Fruit fly (Drosophila melanogaster) whole organism, prepupa: ENCODE measurements around the gene twit.

Source experiments
- CG10631 ChIP-seq: fragments of 200-800 bp; sonication (Bioruptor generic); optimal IDR thresholded peaks from 2 replicates; lab custom pipeline; 2016; ENCODE audit warnings: missing biosample characterization, missing genetic modification characterization
- CG11294 ChIP-seq: fragments of 200-800 bp; sonication (Bioruptor generic); IDR thresholded peaks from 2 replicates; pipeline ENCODE4 v1.3.6; 2022; ENCODE audit warnings: missing biosample characterization, missing genetic modification characterization
- CG11762 ChIP-seq: fragments of 200-800 bp; sonication (Bioruptor generic); optimal IDR thresholded peaks from 3 replicates; lab custom pipeline; 2016; ENCODE audit warnings: missing biosample characterization, missing genetic modification characterization; ENCODE audit not compliant: insufficient read depth
- CG11902 ChIP-seq: fragments of 200-800 bp; sonication (Bioruptor generic); optimal IDR thresholded peaks from 3 replicates; lab custom pipeline; 2016; ENCODE audit warnings: missing biosample characterization, missing genetic modification characterization
- CG1621 ChIP-seq: fragments of 200-800 bp; sonication (Bioruptor generic); optimal IDR thresholded peaks from 3 replicates; lab custom pipeline; 2018; ENCODE audit warnings: missing biosample characterization, mild to moderate bottlenecking, missing genetic modification characterization
- CG16779 ChIP-seq: fragments of 200-800 bp; sonication (Bioruptor generic); optimal IDR thresholded peaks from 3 replicates; lab custom pipeline; 2017; ENCODE audit warnings: missing biosample characterization, mild to moderate bottlenecking, missing genetic modification characterization
- CG31627 ChIP-seq: fragments of 200-800 bp; sonication (Bioruptor generic); optimal IDR thresholded peaks from 3 replicates; lab custom pipeline; 2016; ENCODE audit warnings: missing biosample characterization, missing genetic modification characterization
- CG32006 ChIP-seq: fragments of 200-800 bp; sonication (Bioruptor generic); optimal IDR thresholded peaks from 3 replicates; lab custom pipeline; 2017; ENCODE audit warnings: missing biosample characterization, mild to moderate bottlenecking, missing genetic modification characterization
- CG34406 ChIP-seq: fragments of 200-800 bp; sonication (Bioruptor generic); optimal IDR thresholded peaks from 3 replicates; lab custom pipeline; 2016; ENCODE audit warnings: missing biosample characterization, missing genetic modification characterization
- CG4318 ChIP-seq: fragments of 200-800 bp; sonication (Bioruptor generic); optimal IDR thresholded peaks from 3 replicates; lab custom pipeline; 2017; ENCODE audit warnings: missing biosample characterization, mild to moderate bottlenecking, missing genetic modification characterization
- CG6808 ChIP-seq: fragments of 200-800 bp; sonication (Bioruptor generic); optimal IDR thresholded peaks from 3 replicates; lab custom pipeline; 2017; ENCODE audit warnings: missing biosample characterization, missing genetic modification characterization, mild to moderate bottlenecking, moderate library complexity, missing genetic modification reagents
- CG6854 ChIP-seq: fragments of 200-800 bp; sonication (Bioruptor generic); optimal IDR thresholded peaks from 2 replicates; lab custom pipeline; 2017; ENCODE audit warnings: missing biosample characterization, mild to moderate bottlenecking, missing genetic modification characterization
- CG7368 ChIP-seq: fragments of 200-800 bp; sonication (Bioruptor generic); optimal IDR thresholded peaks from 3 replicates; lab custom pipeline; 2016; ENCODE audit warnings: missing biosample characterization, missing genetic modification characterization
- CG8119 ChIP-seq: fragments of 200-800 bp; sonication (Bioruptor generic); IDR thresholded peaks from 3 replicates; pipeline ENCODE4 v1.3.6; 2022; ENCODE audit warnings: missing biosample characterization, missing genetic modification characterization
- CG8319 ChIP-seq: fragments of 200-800 bp; sonication (Bioruptor generic); optimal IDR thresholded peaks from 3 replicates; lab custom pipeline; 2016; ENCODE audit warnings: missing biosample characterization, missing genetic modification characterization
- CG9139 ChIP-seq: fragments of 200-800 bp; sonication (Bioruptor generic); optimal IDR thresholded peaks from 3 replicates; lab custom pipeline; 2017; ENCODE audit warnings: missing biosample characterization, mild to moderate bottlenecking, missing genetic modification characterization
- Eip75B ChIP-seq: fragments of 200-800 bp; sonication (Bioruptor generic); optimal IDR thresholded peaks from 3 replicates; lab custom pipeline; 2016; ENCODE audit warnings: missing biosample characterization, missing genetic modification characterization
- Eip78C ChIP-seq: fragments of 200-800 bp; sonication (Bioruptor generic); peaks from one replicate; lab custom pipeline; 2016; ENCODE audit warnings: missing biosample characterization, missing genetic modification characterization
- Eip93F ChIP-seq: fragments of 200-800 bp; sonication (Bioruptor generic); optimal IDR thresholded peaks from 2 replicates; lab custom pipeline; 2016; ENCODE audit warnings: missing biosample characterization, mild to moderate bottlenecking, missing genetic modification characterization
- Ets21C ChIP-seq: fragments of 200-800 bp; sonication (Bioruptor generic); optimal IDR thresholded peaks from 3 replicates; lab custom pipeline; 2016; ENCODE audit warnings: missing biosample characterization, missing genetic modification characterization
- Ets96B ChIP-seq: fragments of 200-800 bp; optimal IDR thresholded peaks from 2 replicates; lab custom pipeline; 2019; ENCODE audit warnings: missing biosample characterization, mild to moderate bottlenecking, missing genetic modification characterization, moderate library complexity
- Gug ChIP-seq: fragments of 200-800 bp; sonication (Bioruptor generic); IDR thresholded peaks from 2 replicates; pipeline ENCODE4 v1.3.6; 2022; ENCODE audit warnings: missing biosample characterization, missing genetic modification characterization
- Hr38 ChIP-seq: sonication (Bioruptor generic); optimal IDR thresholded peaks from 2 replicates; lab custom pipeline; 2016; ENCODE audit warnings: missing biosample characterization, missing genetic modification characterization
- Hr39 ChIP-seq: fragments of 200-800 bp; sonication (Bioruptor generic); optimal IDR thresholded peaks from 2 replicates; lab custom pipeline; 2016; ENCODE audit warnings: missing biosample characterization, missing genetic modification characterization
- Hr4 ChIP-seq: fragments of 200-800 bp; sonication (Bioruptor generic); optimal IDR thresholded peaks from 3 replicates; lab custom pipeline; 2016; ENCODE audit warnings: missing biosample characterization, missing genetic modification characterization
- Lpt ChIP-seq: fragments of 200-800 bp; sonication (Bioruptor generic); optimal IDR thresholded peaks from 3 replicates; lab custom pipeline; 2016; ENCODE audit warnings: missing biosample characterization, missing genetic modification characterization
- OdsH ChIP-seq: fragments of 200-800 bp; sonication (Bioruptor generic); optimal IDR thresholded peaks from 3 replicates; lab custom pipeline; 2016; ENCODE audit warnings: missing biosample characterization, missing genetic modification characterization
- Smox ChIP-seq: fragments of 200-800 bp; sonication (Bioruptor generic); optimal IDR thresholded peaks from 3 replicates; lab custom pipeline; 2016; ENCODE audit warnings: missing biosample characterization, missing genetic modification characterization
- Sox102F ChIP-seq: fragments of 200-800 bp; sonication (Bioruptor generic); optimal IDR thresholded peaks from 2 replicates; lab custom pipeline; 2016; ENCODE audit warnings: missing biosample characterization, mild to moderate bottlenecking, missing genetic modification characterization
- Sox14 ChIP-seq: fragments of 200-800 bp; sonication (Bioruptor generic); optimal IDR thresholded peaks from 3 replicates; lab custom pipeline; 2016; ENCODE audit warnings: missing biosample characterization, missing genetic modification characterization
- acj6 ChIP-seq: fragments of 200-800 bp; sonication (Bioruptor generic); optimal IDR thresholded peaks from 3 replicates; lab custom pipeline; 2016; ENCODE audit warnings: missing biosample characterization, missing genetic modification characterization
- dac ChIP-seq: fragments of 200-800 bp; sonication (Bioruptor generic); optimal IDR thresholded peaks from 2 replicates; lab custom pipeline; 2017; ENCODE audit warnings: missing biosample characterization, mild to moderate bottlenecking, missing genetic modification characterization
- fd85E ChIP-seq: fragments of 200-800 bp; sonication (Bioruptor generic); optimal IDR thresholded peaks from 3 replicates; lab custom pipeline; 2016; ENCODE audit warnings: missing biosample characterization, missing genetic modification characterization
- fkh ChIP-seq: fragments of 200-800 bp; sonication (Bioruptor generic); optimal IDR thresholded peaks from 3 replicates; lab custom pipeline; 2017; ENCODE audit warnings: missing biosample characterization, mild to moderate bottlenecking, missing genetic modification characterization, moderate library complexity
- lz ChIP-seq: fragments of 200-800 bp; sonication (Bioruptor generic); optimal IDR thresholded peaks from 3 replicates; lab custom pipeline; 2016; ENCODE audit warnings: missing biosample characterization, missing genetic modification characterization
- net ChIP-seq: fragments of 200-800 bp; sonication (Bioruptor generic); optimal IDR thresholded peaks from 3 replicates; lab custom pipeline; 2016; ENCODE audit warnings: missing biosample characterization, missing genetic modification characterization
- salr ChIP-seq, 2 experiments: fragments of 200-800 bp; sonication (Bioruptor generic); optimal IDR thresholded peaks; 3 replicates each; lab custom pipeline; 2016 to 2018; ENCODE audit warnings: missing biosample characterization in 2 of 2, missing genetic modification characterization in 2 of 2, mild to moderate bottlenecking in 1 of 2
- spab ChIP-seq: fragments of 200-800 bp; sonication (Bioruptor generic); optimal IDR thresholded peaks from 2 replicates; lab custom pipeline; 2017; ENCODE audit warnings: missing biosample characterization, mild to moderate bottlenecking, missing genetic modification characterization, missing genetic modification reagents
- svp ChIP-seq: fragments of 200-800 bp; sonication (Bioruptor generic); peaks from one replicate; lab custom pipeline; 2016; ENCODE audit warnings: missing biosample characterization, missing genetic modification characterization
- topi ChIP-seq: fragments of 200-800 bp; sonication (Bioruptor generic); optimal IDR thresholded peaks from 3 replicates; lab custom pipeline; 2016; ENCODE audit warnings: missing biosample characterization, missing genetic modification characterization
- vri ChIP-seq: fragments of 200-800 bp; sonication (Bioruptor generic); optimal IDR thresholded peaks from 3 replicates; lab custom pipeline; 2016; ENCODE audit warnings: missing biosample characterization, mild to moderate bottlenecking, missing genetic modification characterization

Gene twit

DNA sequence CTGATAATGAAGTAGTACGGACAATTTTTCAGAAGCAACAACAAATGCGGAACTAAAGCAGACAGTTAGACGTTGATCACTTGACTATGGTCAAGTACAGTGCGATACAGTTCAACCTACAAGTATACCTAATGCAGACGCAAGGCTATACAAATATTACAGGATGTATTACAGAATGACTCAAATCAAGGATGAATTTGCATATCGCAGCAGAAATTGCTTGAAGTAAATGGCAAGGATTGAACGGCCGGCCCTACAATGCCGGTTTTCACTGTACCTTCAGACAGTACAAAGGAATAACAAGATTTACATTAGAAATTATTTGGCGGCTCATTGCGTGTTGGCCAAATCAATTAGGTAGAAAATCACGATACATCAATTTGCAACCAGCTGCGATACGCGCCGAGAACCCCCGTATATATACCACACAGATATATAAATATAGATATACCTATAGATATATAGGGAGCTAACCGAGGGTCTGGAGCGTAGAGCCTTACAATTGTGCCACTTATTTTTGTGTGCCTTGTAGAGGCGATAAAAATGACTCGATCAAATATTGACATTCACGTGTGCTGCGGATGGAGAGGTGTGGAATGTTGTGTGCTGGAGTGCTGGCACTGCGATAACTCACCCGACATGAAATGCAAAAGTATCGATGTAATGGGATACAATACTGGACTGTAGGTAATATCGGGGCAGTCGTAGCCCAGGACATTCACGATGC, 29.1 kb downstream of the twit start (continued):
- TF ChIP-seq Gug (GFP tag; lab: Robert Waterston, UW) = no peak
- 0 out of 2 replicates have a peak, but pooled peaks have one; percentile 42 for TF ChIP-seq CG11294 (GFP tag; lab: Robert Waterston, UW)
- TF ChIP-seq topi = no peak
- TF ChIP-seq svp (GFP tag; lab: Kevin White, UChicago) = peak; percentile 55
- no peak for TF ChIP-seq CG7368 (GFP tag; lab: Kevin White, UChicago)
- TF ChIP-seq Lpt (GFP tag; lab: Kevin White, UChicago) = no peak
- TF ChIP-seq OdsH (GFP tag; lab: Kevin White, UChicago) = peak; percentile 10
- TF ChIP-seq Smox (GFP tag; lab: Kevin White, UChicago) = no peak
- no peak for TF ChIP-seq salr (GFP tag; optimal IDR thresholded peaks at IDR 0.05; lab: Kevin White, UChicago)
- no peak for TF ChIP-seq Hr38 (GFP tag; lab: Kevin White, UChicago)
- TF ChIP-seq net (GFP tag; lab: Kevin White, UChicago) = peak; percentile 33
- no peak for TF ChIP-seq CG8319 (GFP tag; lab: Kevin White, UChicago)
- TF ChIP-seq CG32006 (GFP tag; lab: Kevin White, UChicago) = peak; percentile 22
- TF ChIP-seq spab (GFP tag; lab: Kevin White, UChicago) = peak; percentile 32
- TF ChIP-seq Eip78C (GFP tag; lab: Kevin White, UChicago) = peak; percentile 56
- TF ChIP-seq fd85E (GFP tag; lab: Kevin White, UChicago) = no peak
- TF ChIP-seq CG1621 (tag; lab: Kevin White, UChicago) = no peak
- TF ChIP-seq Sox102F = no peak
- TF ChIP-seq Ets96B = no peak
- TF ChIP-seq CG8119 (GFP tag; lab: Robert Waterston, UW) = no peak
- no peak for TF ChIP-seq CG16779 (tag; lab: Kevin White, UChicago)
- no peak for TF ChIP-seq acj6 (GFP tag; lab: Kevin White, UChicago)
- TF ChIP-seq Ets21C (GFP tag; lab: Kevin White, UChicago) = no peak

- no peak for TF ChIP-seq CG34406 (GFP tag; lab: Kevin White, UChicago)
- TF ChIP-seq CG6808 (GFP tag; lab: Kevin White, UChicago) = no peak
- TF ChIP-seq CG10631 (GFP tag; lab: Kevin White, UChicago) = no peak
- no peak for TF ChIP-seq Sox14 (GFP tag; lab: Kevin White, UChicago)
- no peak for TF ChIP-seq CG11762 (GFP tag; lab: Kevin White, UChicago)
- no peak for TF ChIP-seq CG8119 (GFP tag; lab: Robert Waterston, UW)
These were observed 30.7 kb downstream of the twit start for dm6 chr2L:20883097-20883496.

DNA sequence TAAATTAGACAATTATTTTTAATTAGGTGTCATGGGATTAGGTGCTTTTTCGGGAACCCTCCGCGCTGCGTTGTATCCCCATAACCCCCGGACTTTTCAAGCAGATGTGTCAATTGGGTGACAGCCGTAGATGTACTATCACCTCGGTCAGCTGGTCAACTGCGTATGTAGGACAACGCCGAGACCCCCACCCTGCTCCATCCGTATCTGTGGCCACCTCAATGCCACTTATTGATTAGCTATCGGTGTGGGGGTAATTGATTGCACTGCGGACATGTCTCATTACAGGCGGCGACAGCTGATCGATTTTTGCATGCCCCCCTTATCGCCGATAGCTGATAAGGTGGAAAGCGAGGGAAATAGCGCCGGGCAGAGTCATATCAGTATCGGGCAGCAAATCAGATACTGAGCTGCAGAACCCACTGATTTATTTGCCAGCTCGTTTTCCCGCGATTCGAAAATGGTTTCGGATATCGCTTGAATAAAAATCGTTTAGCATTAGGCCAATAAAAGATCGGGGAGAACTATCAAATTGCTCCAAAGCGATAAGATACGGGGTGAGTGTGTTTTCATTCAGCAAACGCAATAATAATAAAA, 31.3 kb downstream of the twit start:
- TF ChIP-seq vri (GFP tag; lab: Kevin White, UChicago) = peak; percentile 31
- TF ChIP-seq svp (GFP tag; lab: Kevin White, UChicago) = peak; percentile 99
- TF ChIP-seq Ets21C (GFP tag; lab: Kevin White, UChicago) = no peak
- no peak for TF ChIP-seq Ets96B
- no peak for TF ChIP-seq fkh (GFP tag; lab: Kevin White, UChicago)

DNA sequence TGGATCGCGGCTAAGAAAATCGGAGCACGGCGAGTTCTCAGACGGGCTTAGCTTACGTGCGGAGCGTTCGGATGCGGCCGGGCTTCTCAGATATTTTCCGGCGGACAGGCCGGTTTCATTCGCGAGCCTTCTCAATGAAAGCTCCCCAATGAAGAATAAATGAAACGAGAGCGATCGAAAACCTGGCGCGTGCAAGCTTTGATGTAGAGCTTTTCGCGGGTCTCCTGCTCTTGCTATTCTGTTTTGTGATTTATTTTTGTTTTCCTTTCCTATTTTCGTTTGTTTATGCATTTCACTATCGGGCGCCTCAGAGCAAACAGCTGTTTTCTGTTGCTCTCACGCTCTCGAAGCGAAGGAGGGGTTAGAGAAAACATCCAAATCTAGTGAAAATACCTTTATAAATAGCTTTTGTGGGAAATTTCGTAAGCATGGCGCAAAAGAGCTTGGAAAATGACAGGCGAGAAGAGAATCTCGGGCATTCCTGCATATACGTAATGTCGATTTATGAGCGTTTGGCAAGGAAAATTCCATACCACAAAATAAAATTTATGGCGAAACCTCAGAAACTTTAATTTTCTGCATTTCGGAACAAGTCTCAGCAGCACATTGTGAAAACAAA, 33.6 kb downstream of the twit start:
- TF ChIP-seq CG8119 (GFP tag; lab: Robert Waterston, UW) = 0 out of 3 replicates have a peak, but pooled peaks have one; percentile 22
- no peak for TF ChIP-seq CG4318 (GFP tag; lab: Kevin White, UChicago)
- no peak for TF ChIP-seq Ets21C (GFP tag; lab: Kevin White, UChicago)
- TF ChIP-seq Eip75B = no peak
- TF ChIP-seq Hr38 (GFP tag; lab: Kevin White, UChicago) = no peak
- TF ChIP-seq CG9139 (GFP tag; lab: Kevin White, UChicago) = no peak
- no peak for TF ChIP-seq CG6808 (GFP tag; lab: Kevin White, UChicago)
- no peak for TF ChIP-seq spab (GFP tag; lab: Kevin White, UChicago)
- no peak for TF ChIP-seq CG31627 (GFP tag; lab: Kevin White, UChicago)
- no peak for TF ChIP-seq Eip93F (GFP tag; lab: Kevin White, UChicago)
- no peak for TF ChIP-seq CG32006 (GFP tag; lab: Kevin White, UChicago)
- TF ChIP-seq Hr39 (GFP tag; lab: Kevin White, UChicago) = no peak
- TF ChIP-seq Hr4 (GFP tag; lab: Kevin White, UChicago) = no peak
- TF ChIP-seq fkh (GFP tag; lab: Kevin White, UChicago) = peak; percentile 19
- TF ChIP-seq OdsH (GFP tag; lab: Kevin White, UChicago) = no peak
- no peak for TF ChIP-seq net (GFP tag; lab: Kevin White, UChicago)
- TF ChIP-seq dac (GFP tag; lab: Kevin White, UChicago) = no peak
- no peak for TF ChIP-seq CG11902 (GFP tag; lab: Kevin White, UChicago)
- TF ChIP-seq CG11762 (GFP tag; lab: Kevin White, UChicago) = no peak
- TF ChIP-seq CG1621 (tag; lab: Kevin White, UChicago) = peak; percentile 52
- TF ChIP-seq topi = no peak
- no peak for TF ChIP-seq Gug (GFP tag; lab: Robert Waterston, UW)
- no peak for TF ChIP-seq CG6854 (GFP tag; lab: Kevin White, UChicago)
- no peak for TF ChIP-seq lz (GFP tag; lab: Kevin White, UChicago)
